Fruit fly (Drosophila melanogaster) whole organism, embryonic: Measurements from ENCODE around the gene CG31141.

Source experiments
- Aef1 ChIP-seq: fragments of 200-800 bp; sonication (Bioruptor generic); IDR thresholded peaks from 3 replicates; pipeline ENCODE4 v1.3.6; 2022; ENCODE audit warnings: missing biosample characterization, missing genetic modification characterization
- CG1024 ChIP-seq: fragments of 200-800 bp; sonication (Bioruptor generic); IDR thresholded peaks from 2 replicates; pipeline ENCODE4 v1.3.6; 2022; ENCODE audit warnings: missing biosample characterization, missing genetic modification characterization
- CG10431 ChIP-seq: fragments of 200-800 bp; sonication (Bioruptor generic); optimal IDR thresholded peaks from 3 replicates; lab custom pipeline; 2018; ENCODE audit warnings: missing biosample characterization, mild to moderate bottlenecking, missing genetic modification characterization
- CG11247 ChIP-seq: fragments of 200-800 bp; sonication (Bioruptor generic); IDR thresholded peaks from 2 replicates; pipeline ENCODE4 v1.3.6; 2022; ENCODE audit warnings: missing biosample characterization, missing genetic modification characterization
- CG11456 ChIP-seq: fragments of 200-800 bp; sonication (Bioruptor generic); IDR thresholded peaks from 3 replicates; pipeline ENCODE4 v1.3.6; 2022; ENCODE audit warnings: missing biosample characterization, missing genetic modification characterization
- CG12155 ChIP-seq: fragments of 200-800 bp; sonication (Bioruptor generic); optimal IDR thresholded peaks from 3 replicates; lab custom pipeline; 2016; ENCODE audit warnings: missing biosample characterization, missing genetic modification characterization
- CG12391 ChIP-seq: fragments of 200-800 bp; sonication (Bioruptor generic); optimal IDR thresholded peaks from 3 replicates; lab custom pipeline; 2018; ENCODE audit warnings: missing biosample characterization, mild to moderate bottlenecking, missing genetic modification characterization, moderate library complexity
- CG13624 ChIP-seq: fragments of 200-800 bp; sonication (Bioruptor generic); optimal IDR thresholded peaks from 2 replicates; lab custom pipeline; 2016; ENCODE audit warnings: missing biosample characterization, missing genetic modification characterization
- CG15269 ChIP-seq: fragments of 200-800 bp; sonication (Bioruptor generic); optimal IDR thresholded peaks from 2 replicates; lab custom pipeline; 2018; ENCODE audit warnings: missing biosample characterization, mild to moderate bottlenecking, missing genetic modification characterization, moderate library complexity
- CG18262 ChIP-seq: fragments of 200-800 bp; optimal IDR thresholded peaks from 3 replicates; lab custom pipeline; 2019; ENCODE audit warnings: missing biosample characterization, mild to moderate bottlenecking, missing genetic modification characterization, moderate library complexity
- CG18599 ChIP-seq: fragments of 200-800 bp; sonication (Bioruptor generic); optimal IDR thresholded peaks from 3 replicates; lab custom pipeline; 2017; ENCODE audit warnings: missing biosample characterization, missing genetic modification characterization, mild to moderate bottlenecking, moderate library complexity, missing genetic modification reagents
- CG18764 ChIP-seq: fragments of 200-800 bp; sonication (Bioruptor generic); optimal IDR thresholded peaks from 3 replicates; lab custom pipeline; 2016; ENCODE audit warnings: missing biosample characterization, missing genetic modification characterization
- CG2678 ChIP-seq: fragments of 200-800 bp; sonication (Bioruptor generic); optimal IDR thresholded peaks from 3 replicates; lab custom pipeline; 2019; ENCODE audit warnings: missing biosample characterization, mild to moderate bottlenecking, missing genetic modification characterization, moderate library complexity
- CG2712 ChIP-seq: fragments of 200-800 bp; optimal IDR thresholded peaks from 3 replicates; lab custom pipeline; 2019; ENCODE audit warnings: missing biosample characterization, mild to moderate bottlenecking, missing genetic modification characterization, moderate library complexity
- CG2875 ChIP-seq: fragments of 200-800 bp; sonication (Bioruptor generic); optimal IDR thresholded peaks from 2 replicates; lab custom pipeline; 2017; ENCODE audit warnings: missing biosample characterization, mild to moderate bottlenecking, missing genetic modification characterization, missing genetic modification reagents
- CG32532 ChIP-seq: fragments of 200-800 bp; sonication (Bioruptor generic); IDR thresholded peaks from 2 replicates; pipeline ENCODE4 v1.3.6; 2022; ENCODE audit warnings: missing biosample characterization, missing genetic modification characterization
- CG3281 ChIP-seq: fragments of 200-800 bp; sonication (Bioruptor generic); optimal IDR thresholded peaks from 3 replicates; lab custom pipeline; 2017; ENCODE audit warnings: missing biosample characterization, mild to moderate bottlenecking, missing genetic modification characterization
- CG42726 ChIP-seq: fragments of 200-800 bp; sonication (Bioruptor generic); IDR thresholded peaks from 2 replicates; pipeline ENCODE4 v1.3.6; 2022; ENCODE audit warnings: missing biosample characterization, missing genetic modification characterization; ENCODE audit not compliant: partially characterized antibody
- CG4360 ChIP-seq: fragments of 200-800 bp; sonication (Bioruptor generic); IDR thresholded peaks from 2 replicates; pipeline ENCODE4 v1.3.6; 2022; ENCODE audit warnings: missing biosample characterization, missing genetic modification characterization
- CG5953 ChIP-seq: fragments of 200-800 bp; sonication (Bioruptor generic); IDR thresholded peaks from 2 replicates; pipeline ENCODE4 v1.3.6; 2022; ENCODE audit warnings: missing biosample characterization, missing genetic modification characterization
- CG7271 ChIP-seq: fragments of 200-800 bp; sonication (Bioruptor generic); optimal IDR thresholded peaks from 2 replicates; lab custom pipeline; 2018; ENCODE audit warnings: missing biosample characterization, mild to moderate bottlenecking, missing genetic modification characterization, moderate library complexity
- CG7556 ChIP-seq: fragments of 200-800 bp; sonication (Bioruptor generic); optimal IDR thresholded peaks from 2 replicates; lab custom pipeline; 2017; ENCODE audit warnings: missing biosample characterization, mild to moderate bottlenecking, missing genetic modification characterization
- CG8089 ChIP-seq: fragments of 200-800 bp; sonication (Bioruptor generic); optimal IDR thresholded peaks from 3 replicates; lab custom pipeline; 2016; ENCODE audit warnings: missing biosample characterization, missing genetic modification characterization
- CG8290 ChIP-seq, 3 experiments: fragments of 200-800 bp; sonication (Bioruptor generic); optimal IDR thresholded peaks; 2 replicates each; lab custom pipeline; 2016 to 2019; ENCODE audit warnings: missing biosample characterization in 3 of 3, missing genetic modification characterization in 3 of 3, mild to moderate bottlenecking in 2 of 3, moderate library complexity in 1 of 3
- CG9437 ChIP-seq: fragments of 200-800 bp; sonication (Bioruptor generic); optimal IDR thresholded peaks from 2 replicates; lab custom pipeline; 2018; ENCODE audit warnings: missing biosample characterization, mild to moderate bottlenecking, missing genetic modification characterization
- CG9932 ChIP-seq: fragments of 200-800 bp; sonication (Bioruptor generic); IDR thresholded peaks from 2 replicates; pipeline ENCODE4 v1.3.6; 2022; ENCODE audit warnings: missing biosample characterization, missing genetic modification characterization
- Dek ChIP-seq: fragments of 200-800 bp; sonication (Bioruptor generic); optimal IDR thresholded peaks from 3 replicates; lab custom pipeline; 2019; ENCODE audit warnings: missing biosample characterization, mild to moderate bottlenecking, missing genetic modification characterization, moderate library complexity
- Drgx ChIP-seq: fragments of 200-800 bp; sonication (Bioruptor generic); IDR thresholded peaks from 2 replicates; pipeline ENCODE4 v1.3.6; 2022; ENCODE audit warnings: missing biosample characterization, missing genetic modification characterization
- Hr3 ChIP-seq: fragments of 200-800 bp; sonication (Bioruptor generic); optimal IDR thresholded peaks from 3 replicates; lab custom pipeline; 2016; ENCODE audit warnings: missing biosample characterization, missing genetic modification characterization
- Meics ChIP-seq: fragments of 200-800 bp; sonication (Bioruptor generic); optimal IDR thresholded peaks from 2 replicates; lab custom pipeline; 2017; ENCODE audit warnings: missing biosample characterization, mild to moderate bottlenecking, missing genetic modification characterization
- Xrp1 ChIP-seq: fragments of 200-800 bp; sonication (Bioruptor generic); IDR thresholded peaks from 2 replicates; pipeline ENCODE4 v1.3.6; 2022; ENCODE audit warnings: missing biosample characterization, missing genetic modification characterization
- az2 ChIP-seq: fragments of 200-800 bp; sonication (Bioruptor generic); optimal IDR thresholded peaks from 3 replicates; lab custom pipeline; 2016; ENCODE audit warnings: missing biosample characterization, missing genetic modification characterization
- caup ChIP-seq: fragments of 200-800 bp; sonication (Bioruptor generic); optimal IDR thresholded peaks from 3 replicates; lab custom pipeline; 2017; ENCODE audit warnings: missing biosample characterization, mild to moderate bottlenecking, missing genetic modification characterization, moderate library complexity; ENCODE audit not compliant: severe bottlenecking
- chm ChIP-seq: fragments of 200-800 bp; sonication (Bioruptor generic); IDR thresholded peaks from 2 replicates; pipeline ENCODE4 v1.3.6; 2022; ENCODE audit warnings: missing biosample characterization, missing genetic modification characterization
- chn ChIP-seq: fragments of 200-800 bp; sonication (Bioruptor generic); optimal IDR thresholded peaks from 2 replicates; lab custom pipeline; 2016; ENCODE audit warnings: missing biosample characterization, missing genetic modification characterization
- ci ChIP-seq: fragments of 200-800 bp; sonication (Bioruptor generic); IDR thresholded peaks from 3 replicates; pipeline ENCODE4 v1.3.6; 2022; ENCODE audit warnings: missing biosample characterization, missing genetic modification characterization
- dysf ChIP-seq: fragments of 200-800 bp; sonication (Bioruptor generic); IDR thresholded peaks from 3 replicates; pipeline ENCODE4 v1.3.6; 2022; ENCODE audit warnings: missing biosample characterization, missing genetic modification characterization
- ems ChIP-seq: fragments of 200-800 bp; sonication (Bioruptor generic); optimal IDR thresholded peaks from 3 replicates; lab custom pipeline; 2016; ENCODE audit warnings: missing biosample characterization, missing genetic modification characterization
- fd96Cb ChIP-seq: fragments of 200-800 bp; sonication (Bioruptor generic); optimal IDR thresholded peaks from 2 replicates; lab custom pipeline; 2018; ENCODE audit warnings: missing biosample characterization, mild to moderate bottlenecking, missing genetic modification characterization, moderate library complexity
- gem ChIP-seq: fragments of 200-800 bp; sonication (Bioruptor generic); optimal IDR thresholded peaks from 2 replicates; lab custom pipeline; 2019; ENCODE audit warnings: missing biosample characterization, mild to moderate bottlenecking, missing genetic modification characterization, moderate library complexity
- lab ChIP-seq: fragments of 200-800 bp; sonication (Bioruptor generic); optimal IDR thresholded peaks from 3 replicates; lab custom pipeline; 2017; ENCODE audit warnings: missing biosample characterization, missing genetic modification characterization, mild to moderate bottlenecking, moderate library complexity, missing genetic modification reagents
- lbe ChIP-seq: fragments of 200-800 bp; sonication (Bioruptor generic); optimal IDR thresholded peaks from 2 replicates; lab custom pipeline; 2016; ENCODE audit warnings: missing biosample characterization, mild to moderate bottlenecking, missing genetic modification characterization
- oc ChIP-seq: fragments of 200-800 bp; sonication (Bioruptor generic); optimal IDR thresholded peaks from 2 replicates; lab custom pipeline; 2018; ENCODE audit warnings: missing biosample characterization, mild to moderate bottlenecking, missing genetic modification characterization, moderate library complexity
- otp ChIP-seq: fragments of 200-800 bp; sonication (Bioruptor generic); IDR thresholded peaks from 3 replicates; pipeline ENCODE4, ENCODE4 v1.3.6; 2022; ENCODE audit warnings: missing biosample characterization, missing genetic modification characterization
- phol ChIP-seq: fragments of 200-800 bp; sonication (Bioruptor generic); optimal IDR thresholded peaks from 3 replicates; lab custom pipeline; 2018; ENCODE audit warnings: missing biosample characterization, mild to moderate bottlenecking, missing genetic modification characterization, moderate library complexity
- pita ChIP-seq: fragments of 200-800 bp; sonication (Bioruptor generic); optimal IDR thresholded peaks from 2 replicates; lab custom pipeline; 2017; ENCODE audit warnings: missing biosample characterization, mild to moderate bottlenecking, missing genetic modification characterization
- slou ChIP-seq: fragments of 200-800 bp; sonication (Bioruptor generic); optimal IDR thresholded peaks from 3 replicates; lab custom pipeline; 2016; ENCODE audit warnings: missing biosample characterization, missing genetic modification characterization
- sqz ChIP-seq: fragments of 200-800 bp; sonication (Bioruptor generic); optimal IDR thresholded peaks from 3 replicates; lab custom pipeline; 2018; ENCODE audit warnings: missing biosample characterization, mild to moderate bottlenecking, missing genetic modification characterization
- ssp ChIP-seq: fragments of 200-800 bp; sonication (Bioruptor generic); IDR thresholded peaks from 2 replicates; pipeline ENCODE4 v1.3.6; 2022; ENCODE audit warnings: missing biosample characterization, missing genetic modification characterization
- vvl ChIP-seq: fragments of 200-800 bp; sonication (Bioruptor generic); IDR thresholded peaks from 2 replicates; pipeline ENCODE4 v1.3.6; 2022; ENCODE audit warnings: missing biosample characterization, missing genetic modification characterization

Gene CG31141

DNA sequence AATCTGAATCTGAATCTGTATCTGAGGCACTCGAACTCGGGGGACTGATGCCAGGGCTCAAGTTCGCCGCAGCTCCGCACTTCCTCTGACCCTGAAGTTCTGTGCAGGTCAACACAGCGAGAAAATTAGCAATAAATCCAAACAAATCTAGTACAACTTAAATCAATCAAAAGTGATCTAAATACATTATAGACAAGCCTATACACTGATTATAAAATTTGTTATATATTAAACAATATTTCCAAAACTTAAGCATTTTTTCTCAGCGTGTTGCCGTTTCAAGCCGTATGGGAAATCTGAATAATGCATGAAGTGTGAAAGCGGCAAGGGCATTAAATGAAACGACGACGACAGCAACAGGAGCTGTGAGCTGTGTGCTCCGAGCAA lies 8.1 kb upstream of the CG31141 start (continued):
- TF ChIP-seq CG32532 (GFP tag; lab: Robert Waterston, UW) (peak; percentile 50), phol (peak; percentile 20), CG12155 (GFP tag; lab: Kevin White, UChicago) (peak; percentile 3), ci (0 out of 3 replicates have a peak, but pooled peaks have one; percentile 41), otp (GFP tag; lab: Robert Waterston, UW) (0 out of 3 replicates have a peak, but pooled peaks have one; percentile 45), CG13624 (GFP tag; lab: Kevin White, UChicago) (no peak), CG18599 (GFP tag; lab: Kevin White, UChicago) (peak; percentile 44), slou (GFP tag; lab: Kevin White, UChicago) (peak; percentile 5), CG7556 (GFP tag; lab: Kevin White, UChicago) (peak; percentile 41), chm (GFP tag; lab: Robert Waterston, UW) (no peak), CG9437 (no peak), lbe (GFP tag; lab: Kevin White, UChicago) (peak; percentile 93), CG7271 (tag; lab: Kevin White, UChicago) (no peak), ssp (GFP tag; lab: Robert Waterston, UW) (peak; percentile 10; the same call in 1 of the 2 replicates), sqz (no peak), CG18764 (no peak), CG15269 (peak; percentile 11), Meics (peak; percentile 43), CG2875 (GFP tag; lab: Kevin White, UChicago) (no peak), CG1024 (no peak), CG5953 (no peak), CG8089 (GFP tag; lab: Kevin White, UChicago) (no peak), Drgx (GFP tag; lab: Robert Waterston, UW) (peak; percentile 49), lab (peak; percentile 50), CG9932 (GFP tag; lab: Robert Waterston, UW) (peak; percentile 57), CG18262 (tag; lab: Kevin White, UChicago) (peak; percentile 5), CG4360 (no peak), chn (GFP tag; lab: Kevin White, UChicago) (no peak), CG8290 (GFP tag; optimal IDR thresholded peaks at IDR 0.05; lab: Kevin White, UChicago) (no peak), CG8290 (tag; optimal IDR thresholded peaks at IDR 0.05; lab: Kevin White, UChicago) (peak in 1 of 2 experiments; percentile 31), Dek (peak; percentile 2), pita (GFP tag; lab: Kevin White, UChicago) (no peak), CG42726 (no peak), CG11456 (GFP tag; lab: Robert Waterston, UW) (0 out of 3 replicates have a peak, but pooled peaks have one; percentile 33), CG12391 (tag; lab: Kevin White, UChicago) (peak; percentile 31), oc (tag; lab: Kevin White, UChicago) (no peak), Xrp1 (GFP tag; lab: Robert Waterston, UW) (peak; percentile 64; the same call in 1 of the 2 replicates), gem (tag; lab: Kevin White, UChicago) (peak; percentile 63), caup (GFP tag; lab: Kevin White, UChicago) (no peak), CG2678 (tag; lab: Kevin White, UChicago) (peak; percentile 53), az2 (GFP tag; lab: Kevin White, UChicago) (peak; percentile 9), fd96Cb (tag; lab: Kevin White, UChicago) (peak; percentile 23), CG10431 (GFP tag; lab: Kevin White, UChicago) (no peak), ems (GFP tag; lab: Kevin White, UChicago) (peak; percentile 29), Hr3 (GFP tag; lab: Kevin White, UChicago) (peak; percentile 33), CG2712 (tag; lab: Kevin White, UChicago) (peak; percentile 47), CG3281 (GFP tag; lab: Kevin White, UChicago) (peak; percentile 31), dysf (peak; percentile 36; the same call in 2 of the 3 replicates), vvl (peak; percentile 65), CG11247 (GFP tag; lab: Robert Waterston, UW) (no peak), Aef1 (0 out of 3 replicates have a peak, but pooled peaks have one; percentile 24)
